Worm (Caenorhabditis elegans): Measurements from ENCODE around the gene F39F10.5.

- TF ChIP-seq tbx-11 (GFP tag; IDR thresholded peaks at IDR 0.05) (no peak), tra-4 (tag; optimal IDR thresholded peaks at IDR 0.05) (no peak)
Observed at ce11 chrX:16942316-16942715, 28.7 kb upstream of the F39F10.5 start.
